Fruit fly (Drosophila melanogaster): ENCODE measurements around the gene Ccp84Ag.

dm6 chr3R:6726119-6726518 is 39.6 kb downstream of the Ccp84Ag start:
- TF ChIP-seq cnc (optimal IDR thresholded peaks at IDR 0.05) (no peak), CG7045 (GFP tag; optimal IDR thresholded peaks at IDR 0.05) (no peak), pad (GFP tag; optimal IDR thresholded peaks at IDR 0.05) (no peak), kay (GFP tag; ENCODE audit: borderline replicate concordance) (no peak), CG14711 (tag; optimal IDR thresholded peaks at IDR 0.05) (no peak), ovo (GFP tag; optimal IDR thresholded peaks at IDR 0.05) (no peak), CG11617 (GFP tag; optimal IDR thresholded peaks at IDR 0.05) (no peak), Hr96 (GFP tag; optimal IDR thresholded peaks at IDR 0.05) (no peak), cic (GFP tag; optimal IDR thresholded peaks at IDR 0.05) (no peak)
